Fruit fly (Drosophila melanogaster) whole organism, embryonic: ENCODE data around the gene CG31999.

Source experiments
- B-H2 ChIP-seq: fragments of 200-800 bp; sonication (Bioruptor generic); optimal IDR thresholded peaks from 2 replicates; lab custom pipeline; 2018; ENCODE audit warnings: missing biosample characterization, mild to moderate bottlenecking, missing genetic modification characterization
- CG1024 ChIP-seq: fragments of 200-800 bp; sonication (Bioruptor generic); IDR thresholded peaks from 2 replicates; pipeline ENCODE4 v1.3.6; 2022; ENCODE audit warnings: missing biosample characterization, missing genetic modification characterization
- CG12659 ChIP-seq: fragments of 200-800 bp; sonication (Bioruptor generic); optimal IDR thresholded peaks from 3 replicates; lab custom pipeline; 2017; ENCODE audit warnings: mild to moderate bottlenecking, missing biosample characterization, missing genetic modification reagents, missing genetic modification characterization
- CG12769 ChIP-seq: fragments of 200-800 bp; sonication (Bioruptor generic); optimal IDR thresholded peaks from 2 replicates; lab custom pipeline; 2019; ENCODE audit warnings: missing biosample characterization, mild to moderate bottlenecking, missing genetic modification characterization, moderate library complexity
- CG12942 ChIP-seq: fragments of 200-800 bp; sonication (Bioruptor generic); optimal IDR thresholded peaks from 3 replicates; lab custom pipeline; 2016; ENCODE audit warnings: missing biosample characterization, missing genetic modification characterization
- CG13287 ChIP-seq: fragments of 200-800 bp; sonication (Bioruptor generic); IDR thresholded peaks from 2 replicates; pipeline ENCODE4 v1.3.6; 2022; ENCODE audit warnings: missing biosample characterization, missing genetic modification characterization; ENCODE audit not compliant: partially characterized antibody
- CG14014 ChIP-seq: fragments of 200-800 bp; sonication (Bioruptor generic); IDR thresholded peaks from 2 replicates; pipeline ENCODE4 v1.3.6; 2022; ENCODE audit warnings: missing biosample characterization, missing genetic modification characterization
- CG14667 ChIP-seq: fragments of 200-800 bp; sonication (Bioruptor generic); IDR thresholded peaks from 2 replicates; pipeline ENCODE4 v1.3.6; 2022; ENCODE audit warnings: missing biosample characterization, missing genetic modification characterization
- CG16815 ChIP-seq: fragments of 200-800 bp; sonication (Bioruptor generic); optimal IDR thresholded peaks from 3 replicates; lab custom pipeline; 2017; ENCODE audit warnings: missing biosample characterization, mild to moderate bottlenecking, missing genetic modification characterization
- CG16863 ChIP-seq: fragments of 200-800 bp; sonication (Bioruptor generic); optimal IDR thresholded peaks from 3 replicates; lab custom pipeline; 2016; ENCODE audit warnings: missing biosample characterization, missing genetic modification characterization
- CG18599 ChIP-seq: fragments of 200-800 bp; sonication (Bioruptor generic); optimal IDR thresholded peaks from 3 replicates; lab custom pipeline; 2017; ENCODE audit warnings: missing biosample characterization, missing genetic modification characterization, mild to moderate bottlenecking, moderate library complexity, missing genetic modification reagents
- CG2116 ChIP-seq: fragments of 200-800 bp; sonication (Bioruptor generic); optimal IDR thresholded peaks from 3 replicates; lab custom pipeline; 2018; ENCODE audit warnings: missing biosample characterization, mild to moderate bottlenecking, missing genetic modification characterization
- CG2199 ChIP-seq: fragments of 200-800 bp; sonication (Bioruptor generic); IDR thresholded peaks from 3 replicates; pipeline ENCODE4 v1.3.6; 2022; ENCODE audit warnings: missing biosample characterization, missing genetic modification characterization
- CG30020 ChIP-seq: fragments of 200-800 bp; optimal IDR thresholded peaks from 2 replicates; lab custom pipeline; 2019; ENCODE audit warnings: missing biosample characterization, mild to moderate bottlenecking, missing genetic modification characterization, moderate library complexity
- CG30403 ChIP-seq: fragments of 200-800 bp; sonication (Bioruptor generic); optimal IDR thresholded peaks from 3 replicates; lab custom pipeline; 2016; ENCODE audit warnings: missing biosample characterization, missing genetic modification characterization
- CG3065 ChIP-seq: fragments of 200-800 bp; sonication (Bioruptor generic); optimal IDR thresholded peaks from 2 replicates; lab custom pipeline; 2016; ENCODE audit warnings: missing biosample characterization, missing genetic modification characterization
- CG33213 ChIP-seq: fragments of 200-800 bp; sonication (Bioruptor generic); optimal IDR thresholded peaks from 3 replicates; lab custom pipeline; 2016; ENCODE audit warnings: missing biosample characterization, missing genetic modification characterization
- CG3995 ChIP-seq: fragments of 200-800 bp; sonication (Bioruptor generic); optimal IDR thresholded peaks from 3 replicates; lab custom pipeline; 2016; ENCODE audit warnings: missing biosample characterization, missing genetic modification characterization
- CG8089 ChIP-seq: fragments of 200-800 bp; sonication (Bioruptor generic); optimal IDR thresholded peaks from 3 replicates; lab custom pipeline; 2016; ENCODE audit warnings: missing biosample characterization, missing genetic modification characterization
- CG8359 ChIP-seq: fragments of 200-800 bp; sonication (Bioruptor generic); optimal IDR thresholded peaks from 2 replicates; lab custom pipeline; 2017; ENCODE audit warnings: missing biosample characterization, mild to moderate bottlenecking, missing genetic modification characterization, borderline replicate concordance
- CG9437 ChIP-seq: fragments of 200-800 bp; sonication (Bioruptor generic); optimal IDR thresholded peaks from 2 replicates; lab custom pipeline; 2018; ENCODE audit warnings: missing biosample characterization, mild to moderate bottlenecking, missing genetic modification characterization
- E2f1 ChIP-seq: fragments of 200-800 bp; sonication (Bioruptor generic); IDR thresholded peaks from 2 replicates; pipeline ENCODE4 v1.3.6; 2022; ENCODE audit warnings: missing biosample characterization, missing genetic modification characterization
- Fer3 ChIP-seq: fragments of 200-800 bp; sonication (Bioruptor generic); optimal IDR thresholded peaks from 2 replicates; lab custom pipeline; 2018; ENCODE audit warnings: missing biosample characterization, mild to moderate bottlenecking, missing genetic modification characterization, moderate library complexity
- HmgZ ChIP-seq: fragments of 200-800 bp; sonication (Bioruptor generic); optimal IDR thresholded peaks from 2 replicates; lab custom pipeline; 2018; ENCODE audit warnings: missing biosample characterization, mild to moderate bottlenecking, missing genetic modification characterization
- MBD-R2 ChIP-seq: fragments of 200-800 bp; sonication (Bioruptor generic); IDR thresholded peaks from 2 replicates; pipeline ENCODE4 v1.3.6; 2022; ENCODE audit warnings: missing biosample characterization, missing genetic modification characterization
- MESR4 ChIP-seq: fragments of 200-800 bp; sonication (Bioruptor generic); optimal IDR thresholded peaks from 2 replicates; lab custom pipeline; 2018; ENCODE audit warnings: missing biosample characterization, mild to moderate bottlenecking, missing genetic modification characterization, moderate library complexity
- Myb ChIP-seq: fragments of 200-800 bp; sonication (Bioruptor generic); optimal IDR thresholded peaks from 2 replicates; lab custom pipeline; 2016; ENCODE audit warnings: missing biosample characterization, missing genetic modification characterization
- PHDP ChIP-seq: fragments of 200-800 bp; sonication (Bioruptor generic); optimal IDR thresholded peaks from 3 replicates; lab custom pipeline; 2018; ENCODE audit warnings: missing biosample characterization, mild to moderate bottlenecking, missing genetic modification characterization, moderate library complexity
- Side ChIP-seq: fragments of 200-800 bp; sonication (Bioruptor generic); optimal IDR thresholded peaks from 2 replicates; lab custom pipeline; 2016; ENCODE audit warnings: missing biosample characterization, missing genetic modification characterization
- Sry-δ ChIP-seq: fragments of 200-800 bp; sonication (Bioruptor generic); optimal IDR thresholded peaks from 2 replicates; lab custom pipeline; 2016; ENCODE audit warnings: missing biosample characterization, missing genetic modification characterization
- Tbp ChIP-seq: fragments of >200 bp; optimal IDR thresholded peaks from 2 replicates; lab custom pipeline; 2018; ENCODE audit warnings: missing biosample characterization, missing genetic modification characterization
- Xbp1 ChIP-seq: fragments of 200-800 bp; sonication (Bioruptor generic); optimal IDR thresholded peaks from 3 replicates; lab custom pipeline; 2016; ENCODE audit warnings: missing biosample characterization, mild to moderate bottlenecking, missing genetic modification characterization
- dati ChIP-seq: fragments of 200-800 bp; sonication (Bioruptor generic); IDR thresholded peaks from 2 replicates; pipeline ENCODE4 v1.3.6; 2022; ENCODE audit warnings: missing biosample characterization, missing genetic modification characterization
- ftz-f1 ChIP-seq: fragments of 200-800 bp; sonication (Bioruptor generic); optimal IDR thresholded peaks from 2 replicates; lab custom pipeline; 2016; ENCODE audit warnings: missing biosample characterization, missing genetic modification characterization
- fu2 ChIP-seq: fragments of 200-800 bp; sonication (Bioruptor generic); optimal IDR thresholded peaks from 2 replicates; lab custom pipeline; 2016; ENCODE audit warnings: missing biosample characterization, missing genetic modification characterization
- gfzf ChIP-seq: fragments of 200-800 bp; sonication (Bioruptor generic); optimal IDR thresholded peaks from 2 replicates; lab custom pipeline; 2016; ENCODE audit warnings: missing biosample characterization, mild to moderate bottlenecking, missing genetic modification characterization, moderate library complexity
- knrl ChIP-seq: fragments of 200-800 bp; sonication (Bioruptor generic); IDR thresholded peaks from 3 replicates; pipeline ENCODE4 v1.3.6; 2022; ENCODE audit warnings: missing biosample characterization, missing genetic modification characterization; ENCODE audit not compliant: partially characterized antibody
- lov ChIP-seq, 2 experiments: fragments of 200-800 bp in 1 of 2; fragments of >200 bp in 1 of 2; sonication (Bioruptor generic) in 1 of 2; IDR thresholded peaks in 1 of 2; optimal IDR thresholded peaks in 1 of 2; 2 replicates in 1 of 2; 3 replicates in 1 of 2; pipeline versions ENCODE4 v1.3.6 to Lab custom; 2017 to 2022; ENCODE audit warnings: missing biosample characterization in 1 of 2, missing genetic modification characterization in 1 of 2
- mam ChIP-seq: fragments of 200-800 bp; sonication (Bioruptor generic); optimal IDR thresholded peaks from 3 replicates; lab custom pipeline; 2016; ENCODE audit warnings: missing biosample characterization, missing genetic modification characterization
- nmo ChIP-seq: fragments of 200-800 bp; sonication (Bioruptor generic); optimal IDR thresholded peaks from 2 replicates; lab custom pipeline; 2018; ENCODE audit warnings: missing biosample characterization, mild to moderate bottlenecking, missing genetic modification characterization, moderate library complexity
- nom ChIP-seq: fragments of 200-800 bp; sonication (Bioruptor generic); optimal IDR thresholded peaks from 2 replicates; lab custom pipeline; 2017; ENCODE audit warnings: missing biosample characterization, missing genetic modification characterization, mild to moderate bottlenecking, moderate library complexity, missing genetic modification reagents
- p53 ChIP-seq: fragments of 200-800 bp; sonication (Bioruptor generic); optimal IDR thresholded peaks from 2 replicates; lab custom pipeline; 2016; ENCODE audit warnings: missing biosample characterization, missing genetic modification characterization
- phol ChIP-seq: fragments of 200-800 bp; sonication (Bioruptor generic); optimal IDR thresholded peaks from 3 replicates; lab custom pipeline; 2018; ENCODE audit warnings: missing biosample characterization, mild to moderate bottlenecking, missing genetic modification characterization, moderate library complexity
- row ChIP-seq: fragments of 200-800 bp; sonication (Bioruptor generic); IDR thresholded peaks from 3 replicates; pipeline ENCODE4 v1.3.6; 2022; ENCODE audit warnings: missing biosample characterization, missing genetic modification characterization
- sima ChIP-seq: fragments of 200-800 bp; sonication (Bioruptor generic); optimal IDR thresholded peaks from 2 replicates; lab custom pipeline; 2016; ENCODE audit warnings: missing biosample characterization, missing genetic modification characterization
- vfl ChIP-seq: fragments of 200-800 bp; sonication (Bioruptor generic); optimal IDR thresholded peaks from 2 replicates; lab custom pipeline; 2016; ENCODE audit warnings: missing biosample characterization, missing genetic modification characterization
- wek ChIP-seq: fragments of 200-800 bp; sonication (Bioruptor generic); optimal IDR thresholded peaks from 3 replicates; lab custom pipeline; 2018; ENCODE audit warnings: missing biosample characterization, mild to moderate bottlenecking, missing genetic modification characterization, moderate library complexity
- zfh2 ChIP-seq: fragments of 200-800 bp; sonication (Bioruptor generic); optimal IDR thresholded peaks from 2 replicates; lab custom pipeline; 2016; ENCODE audit warnings: missing biosample characterization, missing genetic modification characterization

Gene CG31999

DNA sequence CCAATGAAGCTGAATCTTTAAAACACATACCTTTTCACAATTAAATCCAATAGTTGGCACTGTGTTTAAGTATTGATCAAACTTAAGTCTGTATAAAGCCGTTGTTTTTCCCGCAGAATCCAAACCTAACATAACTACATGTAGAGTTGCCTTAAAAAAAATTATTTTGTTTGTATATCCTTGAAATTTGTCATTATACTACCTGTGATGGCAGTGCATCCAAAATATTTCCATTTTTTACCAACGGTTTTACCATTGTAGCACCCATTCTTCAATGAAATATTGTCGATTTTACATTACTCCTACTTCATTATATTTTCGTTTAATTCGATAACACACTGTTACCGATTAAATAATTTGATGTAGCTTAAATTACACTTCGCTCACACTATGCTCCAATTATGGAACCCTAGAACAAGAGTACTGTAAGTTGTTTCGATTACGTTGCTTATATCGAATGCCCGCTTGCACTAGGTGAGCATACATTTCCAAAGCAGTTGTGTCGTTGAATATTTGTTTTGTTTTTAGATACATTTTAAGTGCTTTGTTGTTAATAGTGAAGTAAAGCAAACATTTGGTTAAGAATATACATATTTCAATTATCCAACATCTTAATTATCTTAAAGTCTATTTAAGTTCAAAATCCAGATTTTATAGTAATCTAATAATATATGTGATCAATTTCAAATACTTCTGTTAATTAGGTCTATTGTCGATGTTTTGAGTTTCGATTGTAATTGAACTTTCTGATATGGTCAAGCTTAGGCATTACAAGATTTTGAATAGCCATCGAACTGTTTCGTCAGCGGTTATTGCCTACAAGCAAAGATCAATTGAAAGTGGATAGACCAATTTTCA, 48.3 kb downstream of the CG31999 start, which contains the start of gene Arl4:
Gene Arl4 (minus strand): TSS at position 328 of the 858 bp plus-strand sequence.
- TF ChIP-seq E2f1 (GFP tag; lab: Robert Waterston, UW), result no peak
- TF ChIP-seq zfh2, result peak; percentile 16
- no peak for TF ChIP-seq Tbp (GFP tag; lab: Kevin White, UChicago)
- TF ChIP-seq ftz-f1 (GFP tag; lab: Kevin White, UChicago), result no peak
- TF ChIP-seq row (GFP tag; lab: Robert Waterston, UW), result peak; percentile 86
- TF ChIP-seq mam, result peak; percentile 26
- peak; percentile 97 for TF ChIP-seq CG30020 (tag; lab: Kevin White, UChicago)
- TF ChIP-seq CG18599 (GFP tag; lab: Kevin White, UChicago), result no peak
- TF ChIP-seq nom (GFP tag; lab: Kevin White, UChicago), result peak; percentile 20
- TF ChIP-seq fu2 (GFP tag; lab: Kevin White, UChicago), result peak; percentile 36
- no peak for TF ChIP-seq CG9437 (GFP tag; lab: Kevin White, UChicago)
- no peak for TF ChIP-seq CG16815
- TF ChIP-seq Side, result no peak
- peak; percentile 33 for TF ChIP-seq CG12769
- TF ChIP-seq CG33213 (GFP tag; lab: Kevin White, UChicago), result peak; percentile 25
- TF ChIP-seq MBD-R2, result peak; percentile 31
- TF ChIP-seq CG8089 (GFP tag; lab: Kevin White, UChicago), result peak; percentile 57
- no peak for TF ChIP-seq CG16863 (GFP tag; lab: Kevin White, UChicago)
- no peak for TF ChIP-seq PHDP (tag; lab: Kevin White, UChicago)
- TF ChIP-seq CG1024 (GFP tag; lab: Robert Waterston, UW), result peak; percentile 99
- peak; percentile 30 for TF ChIP-seq wek (GFP tag; lab: Kevin White, UChicago)
- TF ChIP-seq CG3065 (GFP tag; lab: Kevin White, UChicago), result peak; percentile 8
- TF ChIP-seq lov (optimal IDR thresholded peaks at IDR 0.05; lab: Kevin White, UChicago), result no peak
- TF ChIP-seq lov (GFP tag; IDR thresholded peaks at IDR 0.05; lab: Robert Waterston, UW), result no peak
- 0 out of 2 replicates have a peak, but pooled peaks have one; percentile 19 for TF ChIP-seq CG14014 (GFP tag; lab: Robert Waterston, UW)
- TF ChIP-seq B-H2 (GFP tag; lab: Kevin White, UChicago), result peak; percentile 25
- TF ChIP-seq knrl, result no peak
- no peak for TF ChIP-seq CG8359 (GFP tag; lab: Kevin White, UChicago)
- TF ChIP-seq CG30403, result peak; percentile 5
- peak; percentile 60 for TF ChIP-seq HmgZ (tag; lab: Kevin White, UChicago)
- TF ChIP-seq sima (GFP tag; lab: Kevin White, UChicago), result no peak
- TF ChIP-seq CG14667 (GFP tag; lab: Robert Waterston, UW), result no peak
- TF ChIP-seq MESR4 (GFP tag; lab: Kevin White, UChicago), result peak; percentile 75
- TF ChIP-seq CG12659 (GFP tag; lab: Kevin White, UChicago), result peak; percentile 59
- peak; percentile 41 for TF ChIP-seq Myb (GFP tag; lab: Kevin White, UChicago)
- no peak for TF ChIP-seq CG12942 (GFP tag; lab: Kevin White, UChicago)
- TF ChIP-seq CG2116, result peak; percentile 51
- no peak for TF ChIP-seq dati (GFP tag; lab: Robert Waterston, UW)
- no peak for TF ChIP-seq vfl (GFP tag; lab: Kevin White, UChicago)
- TF ChIP-seq Fer3 (tag; lab: Kevin White, UChicago), result peak; percentile 22
- TF ChIP-seq p53, result no peak
- TF ChIP-seq Sry-δ (GFP tag; lab: Kevin White, UChicago), result peak; percentile 65
- TF ChIP-seq CG3995 (GFP tag; lab: Kevin White, UChicago), result peak; percentile 43
- TF ChIP-seq nmo (GFP tag; lab: Kevin White, UChicago), result no peak
- peak; percentile 67 for TF ChIP-seq phol (tag; lab: Kevin White, UChicago)
- TF ChIP-seq CG13287, result peak; percentile 38; the same call in 1 of the 2 replicates
- peak; percentile 28 for TF ChIP-seq gfzf (GFP tag; lab: Kevin White, UChicago)
- TF ChIP-seq Xbp1, result peak; percentile 34
- TF ChIP-seq CG2199 (GFP tag; lab: Robert Waterston, UW), result peak; percentile 59; the same call in 2 of the 3 replicates
